Fruit fly (Drosophila melanogaster): ENCODE results near the gene tna.

dm6 chr3L:10862544-10863474, 27.5 kb downstream of the tna start:
- TF ChIP-seq CG11696 (GFP tag; IDR thresholded peaks at IDR 0.05) (no peak), her (GFP tag; optimal IDR thresholded peaks at IDR 0.05) (no peak), cwo (GFP tag; optimal IDR thresholded peaks at IDR 0.05) (no peak), lilli (GFP tag; optimal IDR thresholded peaks at IDR 0.05) (no peak), Six4 (GFP tag; optimal IDR thresholded peaks at IDR 0.05) (no peak), CG15011 (GFP tag; optimal IDR thresholded peaks at IDR 0.05) (no peak), CG9609 (GFP tag; optimal IDR thresholded peaks at IDR 0.05) (no peak), CG12942 (GFP tag; optimal IDR thresholded peaks at IDR 0.05) (no peak), zen (tag; optimal IDR thresholded peaks at IDR 0.05) (peak; percentile 33), Dll (GFP tag; IDR thresholded peaks at IDR 0.05; ENCODE audit: partially characterized antibody) (no peak)

All from whole organism, embryonic.